Fruit fly (Drosophila melanogaster): ENCODE results near the gene ttk.

Gene ttk

DNA sequence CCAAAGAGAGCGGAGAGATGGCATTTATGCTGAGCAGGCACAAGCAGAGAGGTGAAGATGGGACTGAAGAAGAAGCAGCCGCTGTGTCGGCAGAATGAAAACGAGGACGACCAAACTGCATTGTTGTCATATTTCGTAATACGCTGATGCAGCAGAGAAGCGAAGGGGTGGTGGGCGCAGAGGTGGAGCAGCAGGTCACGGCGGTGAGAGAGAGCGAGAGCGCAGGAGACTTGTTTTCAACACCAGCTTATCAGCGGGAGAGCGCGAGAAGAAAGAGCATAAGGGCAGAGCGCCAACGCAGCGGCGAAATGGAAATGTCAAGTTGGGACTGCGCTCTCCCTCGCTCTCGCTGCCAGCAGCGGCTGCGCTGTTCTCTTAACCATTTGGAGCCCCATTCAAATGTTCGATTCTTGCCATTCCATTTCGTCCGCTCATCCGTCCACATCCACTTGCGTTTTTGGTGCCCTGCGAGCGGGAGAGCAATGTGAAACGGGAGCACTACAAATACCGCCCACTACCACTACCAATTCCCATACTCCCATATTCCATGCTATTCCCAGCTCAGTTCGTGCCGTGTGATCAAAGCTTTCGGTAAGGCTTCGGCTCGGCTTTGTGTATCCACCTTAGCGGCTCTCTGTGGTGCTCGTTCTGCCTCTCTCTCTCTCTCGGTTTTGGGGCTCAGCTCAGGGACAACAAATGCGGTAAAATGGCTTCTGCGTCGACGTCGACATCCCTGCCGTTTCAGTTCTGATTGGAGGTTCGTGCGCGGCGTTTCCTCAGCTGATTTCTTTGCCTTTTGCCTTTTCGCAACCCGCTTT is at the start of gene ttk:
ttk (plus strand) TSS at position 562 of the 818 bp plus-strand sequence.
- TF ChIP-seq Ets98B (GFP tag; IDR thresholded peaks at IDR 0.05) (peak; percentile 42; the same call in 1 of the 2 replicates), CG8301 (tag; optimal IDR thresholded peaks at IDR 0.05) (peak; percentile 0), CG14655 (GFP tag; optimal IDR thresholded peaks at IDR 0.05) (no peak), CG9948 (tag; optimal IDR thresholded peaks at IDR 0.05) (no peak), CG8159 (tag; optimal IDR thresholded peaks at IDR 0.05) (peak; percentile 24), rn (GFP tag; IDR thresholded peaks at IDR 0.05) (no peak), CG13204 (GFP tag; optimal IDR thresholded peaks at IDR 0.05) (peak; percentile 58), D1 (tag; optimal IDR thresholded peaks at IDR 0.05) (no peak), CG32121 (GFP tag; IDR thresholded peaks at IDR 0.05) (0 out of 2 replicates have a peak, but pooled peaks have one; percentile 6), fd96Ca (GFP tag; IDR thresholded peaks at IDR 0.05) (peak; percentile 59; the same call in 2 of the 3 replicates), Pif1A (GFP tag; optimal IDR thresholded peaks at IDR 0.05) (peak; percentile 31), gl (tag; optimal IDR thresholded peaks at IDR 0.05) (peak; percentile 20), CG15710 (tag; optimal IDR thresholded peaks at IDR 0.05) (no peak), Pif1B (GFP tag; optimal IDR thresholded peaks at IDR 0.05) (peak; percentile 21), Snoo (tag; optimal IDR thresholded peaks at IDR 0.05) (peak; percentile 35), CG4496 (GFP tag; IDR thresholded peaks at IDR 0.05) (peak; percentile 80), CG12605 (GFP tag; IDR thresholded peaks at IDR 0.05) (no peak), CG17806 (tag; optimal IDR thresholded peaks at IDR 0.05) (no peak), CG34367 (tag; optimal IDR thresholded peaks at IDR 0.05) (no peak), CG10348 (GFP tag; IDR thresholded peaks at IDR 0.05) (0 out of 2 replicates have a peak, but pooled peaks have one; percentile 20), EcR (GFP tag; optimal IDR thresholded peaks at IDR 0.05) (peak; percentile 91)

- TF ChIP-seq CG15710 (tag; optimal IDR thresholded peaks at IDR 0.05) (peak; percentile 5), CG34367 (tag; optimal IDR thresholded peaks at IDR 0.05) (no peak), CG4496 (GFP tag; IDR thresholded peaks at IDR 0.05) (peak; percentile 40; the same call in 2 of the 3 replicates)
Observed at dm6 chr3R:31669153-31669934, 44.3 kb upstream of the ttk start, which contains the start of gene Zmynd8. Gene Zmynd8, plus strand, starts transcription at chr3R:31669465.

dm6 chr3R:31672675-31673074 is 41.0 kb upstream of the ttk start:
- TF ChIP-seq CG10348 (GFP tag; IDR thresholded peaks at IDR 0.05) (no peak), CG4496 (GFP tag; IDR thresholded peaks at IDR 0.05) (no peak), EcR (GFP tag; optimal IDR thresholded peaks at IDR 0.05) (peak; percentile 69), Ets98B (GFP tag; IDR thresholded peaks at IDR 0.05) (peak; percentile 5; the same call in 1 of the 2 replicates), Pif1B (GFP tag; optimal IDR thresholded peaks at IDR 0.05) (no peak), gl (tag; optimal IDR thresholded peaks at IDR 0.05) (peak; percentile 22), fd96Ca (GFP tag; IDR thresholded peaks at IDR 0.05) (no peak)

DNA sequence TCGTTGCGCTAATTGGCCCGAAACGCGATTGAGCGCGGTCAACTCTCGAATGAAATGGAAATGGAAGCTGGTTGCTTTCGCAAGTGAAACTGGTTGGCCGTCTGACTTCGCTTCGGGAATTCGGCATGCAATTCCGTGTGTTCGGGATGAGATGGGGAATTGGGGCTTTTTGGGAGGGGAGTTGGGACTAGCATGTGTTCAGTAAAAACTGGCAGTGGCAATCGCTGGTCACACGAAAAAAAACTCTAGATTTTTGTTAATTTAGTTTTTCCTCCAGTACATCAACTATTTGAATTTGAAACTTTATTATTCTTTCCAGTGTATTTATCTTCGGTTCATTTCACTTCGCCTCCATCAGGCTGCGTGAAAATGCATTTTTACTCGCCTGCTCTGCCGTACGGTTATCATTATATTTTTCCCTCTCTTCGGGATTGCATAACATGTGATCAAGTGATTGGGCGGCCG is 33.8 kb upstream of the ttk start, which contains the start of gene CG11550:
CG11550 (minus strand) TSS at position 51 of the 465 bp plus-strand sequence.
- TF ChIP-seq fd96Ca (GFP tag; IDR thresholded peaks at IDR 0.05) (peak; percentile 72; the same call in 1 of the 3 replicates), CG8159 (tag; optimal IDR thresholded peaks at IDR 0.05) (peak; percentile 31), EcR (GFP tag; optimal IDR thresholded peaks at IDR 0.05) (peak; percentile 14), CG32121 (GFP tag; IDR thresholded peaks at IDR 0.05) (peak; percentile 71), CG14655 (GFP tag; optimal IDR thresholded peaks at IDR 0.05) (no peak), CG10348 (GFP tag; IDR thresholded peaks at IDR 0.05) (no peak), CG12605 (GFP tag; IDR thresholded peaks at IDR 0.05) (no peak), Ets98B (GFP tag; IDR thresholded peaks at IDR 0.05) (peak; percentile 84), Snoo (tag; optimal IDR thresholded peaks at IDR 0.05) (peak; percentile 41), CG15710 (tag; optimal IDR thresholded peaks at IDR 0.05) (no peak), CG17806 (tag; optimal IDR thresholded peaks at IDR 0.05) (peak; percentile 36), D1 (tag; optimal IDR thresholded peaks at IDR 0.05) (no peak), Pif1A (GFP tag; optimal IDR thresholded peaks at IDR 0.05) (peak; percentile 64), CG4496 (GFP tag; IDR thresholded peaks at IDR 0.05) (peak; percentile 78), rn (GFP tag; IDR thresholded peaks at IDR 0.05) (peak; percentile 67), gl (tag; optimal IDR thresholded peaks at IDR 0.05) (no peak), CG13204 (GFP tag; optimal IDR thresholded peaks at IDR 0.05) (peak; percentile 2), CG8301 (tag; optimal IDR thresholded peaks at IDR 0.05) (peak; percentile 63), Pif1B (GFP tag; optimal IDR thresholded peaks at IDR 0.05) (peak; percentile 54), CG9948 (tag; optimal IDR thresholded peaks at IDR 0.05) (no peak)

- TF ChIP-seq CG12605 (GFP tag; IDR thresholded peaks at IDR 0.05): peak; percentile 96
- peak; percentile 92 for TF ChIP-seq Pif1B (GFP tag; optimal IDR thresholded peaks at IDR 0.05)
- TF ChIP-seq CG34367 (tag; optimal IDR thresholded peaks at IDR 0.05): peak; percentile 79
- TF ChIP-seq gl (tag; optimal IDR thresholded peaks at IDR 0.05): peak; percentile 80
- TF ChIP-seq rn (GFP tag; IDR thresholded peaks at IDR 0.05): peak; percentile 94
- peak; percentile 61 for TF ChIP-seq Snoo (tag; optimal IDR thresholded peaks at IDR 0.05)
- peak; percentile 90 for TF ChIP-seq CG9948 (tag; optimal IDR thresholded peaks at IDR 0.05)
- TF ChIP-seq EcR (GFP tag; optimal IDR thresholded peaks at IDR 0.05): no peak
- no peak for TF ChIP-seq D1 (tag; optimal IDR thresholded peaks at IDR 0.05)
- peak; percentile 98 for TF ChIP-seq fd96Ca (GFP tag; IDR thresholded peaks at IDR 0.05)
- TF ChIP-seq CG4496 (GFP tag; IDR thresholded peaks at IDR 0.05): peak; percentile 98
- TF ChIP-seq CG17806 (tag; optimal IDR thresholded peaks at IDR 0.05): peak; percentile 89
- peak; percentile 98 for TF ChIP-seq CG14655 (GFP tag; optimal IDR thresholded peaks at IDR 0.05)
- peak; percentile 84 for TF ChIP-seq CG8159 (tag; optimal IDR thresholded peaks at IDR 0.05)
- TF ChIP-seq CG32121 (GFP tag; IDR thresholded peaks at IDR 0.05): peak; percentile 98
- peak; percentile 88 for TF ChIP-seq CG10348 (GFP tag; IDR thresholded peaks at IDR 0.05)
- TF ChIP-seq CG13204 (GFP tag; optimal IDR thresholded peaks at IDR 0.05): peak; percentile 77
- TF ChIP-seq Pif1A (GFP tag; optimal IDR thresholded peaks at IDR 0.05): peak; percentile 93
- peak; percentile 99 for TF ChIP-seq CG8301 (tag; optimal IDR thresholded peaks at IDR 0.05)
- peak; percentile 79 for TF ChIP-seq CG15710 (tag; optimal IDR thresholded peaks at IDR 0.05)
- TF ChIP-seq Ets98B (GFP tag; IDR thresholded peaks at IDR 0.05): peak; percentile 99
Observed at dm6 chr3R:31680773-31681172, 32.9 kb upstream of the ttk start.
